Worm (Caenorhabditis elegans) whole organism, L4/young adult: ENCODE measurements around the gene M02E1.4.
"Not testable (repeated sequence)": the region's sequence is repeated elsewhere in the genome, so short reads cannot be mapped to it uniquely, and the experiment has no call there.

Source experiments
- W03F9.2 ChIP-seq: fragments of 150-350 bp; optimal IDR thresholded peaks from 2 replicates; lab custom pipeline; 2014; ENCODE audit warnings: missing biosample characterization, missing genetic modification characterization
- dao-5 ChIP-seq: sonication (generic microtip); optimal IDR thresholded peaks from 2 replicates; lab custom pipeline; 2016; ENCODE audit warnings: missing genotype, missing genetic modification characterization, moderate library complexity, missing compliant biosample characterization
- him-1 ChIP-seq: sonication (generic microtip); optimal IDR thresholded peaks from 2 replicates; lab custom pipeline; 2016; ENCODE audit warnings: missing genotype, missing genetic modification reagents, missing genetic modification characterization, missing compliant biosample characterization

The M02E1.4 gene

DNA sequence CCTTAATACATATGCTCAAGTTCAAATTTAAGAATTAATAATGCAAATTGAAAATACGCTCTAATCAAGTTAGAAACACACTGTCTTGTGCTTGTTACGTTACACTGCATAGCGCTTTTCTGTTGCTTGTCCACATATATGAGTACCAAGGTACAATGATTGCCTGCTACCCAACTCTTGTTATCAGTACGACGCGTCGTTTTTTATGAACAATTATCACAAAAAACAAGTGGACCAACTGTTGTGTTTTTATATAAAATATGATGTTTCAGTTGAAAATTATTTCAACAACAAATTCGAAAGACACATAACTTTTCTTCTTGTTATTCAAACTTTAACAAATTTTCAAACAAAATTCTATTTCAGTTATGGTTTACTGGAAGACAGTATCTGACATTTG, at the start of gene M02E1.4:
Gene M02E1.4 (plus strand): TSS at position 367 of the 400 bp plus-strand sequence.
- TF ChIP-seq dao-5 (tag; lab: Kevin White, UChicago) = no peak
- no peak for TF ChIP-seq W03F9.2
- TF ChIP-seq him-1 = no peak

DNA sequence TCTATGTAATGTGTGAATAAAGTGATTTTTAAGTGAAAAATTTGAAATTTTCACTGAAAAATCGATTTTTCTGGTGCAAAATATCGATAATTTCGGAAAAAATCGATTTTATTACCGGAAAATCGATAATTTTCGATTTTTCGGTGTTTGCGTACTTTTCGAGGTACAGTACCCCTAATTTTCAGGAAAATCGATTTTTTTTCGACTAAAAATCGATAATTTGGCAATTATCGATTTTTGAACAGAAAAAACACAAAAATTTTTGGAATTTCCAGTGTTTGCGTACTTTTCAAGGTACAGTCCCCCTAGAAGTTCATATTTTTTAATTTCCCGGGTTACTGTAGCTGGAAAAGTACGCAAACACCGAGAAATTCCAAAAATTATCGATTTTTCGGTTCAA, 41.6 kb upstream of the M02E1.4 start:
- TF ChIP-seq dao-5 (tag; lab: Kevin White, UChicago) = no peak
- TF ChIP-seq W03F9.2 = no peak
- no peak for TF ChIP-seq him-1

DNA sequence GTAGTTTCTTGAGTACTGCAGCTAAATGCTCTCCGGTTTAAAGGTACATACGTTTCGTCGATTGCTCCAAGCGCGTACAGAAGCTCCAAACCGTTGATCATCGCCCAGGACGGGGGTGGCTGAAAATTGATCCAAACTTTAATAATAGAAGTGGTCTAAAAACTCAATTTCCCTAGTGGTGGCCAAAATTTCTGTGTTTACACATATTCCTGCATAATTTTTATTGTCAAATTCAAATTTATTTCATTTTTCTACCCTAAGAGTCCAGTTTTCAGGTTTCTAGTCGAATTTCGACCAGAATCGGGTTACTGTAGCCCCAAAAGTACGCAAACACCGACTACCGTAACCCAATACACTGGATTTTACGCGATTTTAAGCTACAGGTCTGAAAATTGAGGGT, 39.2 kb upstream of the M02E1.4 start, which contains the start of gene Y108F1.5:
Gene Y108F1.5 (minus strand): TSS at position 101 of the 400 bp plus-strand sequence.
- TF ChIP-seq him-1; W03F9.2; dao-5 (tag; lab: Kevin White, UChicago): not testable (repeated sequence)

- TF ChIP-seq W03F9.2; him-1; dao-5 (tag; lab: Kevin White, UChicago): not testable (repeated sequence)
Measured at ce11 chrX:286116-286515, 27.0 kb upstream of the M02E1.4 start, which contains the start of gene Y47C4A.1. Gene Y47C4A.1, minus strand, starts transcription at chrX:286216.

DNA sequence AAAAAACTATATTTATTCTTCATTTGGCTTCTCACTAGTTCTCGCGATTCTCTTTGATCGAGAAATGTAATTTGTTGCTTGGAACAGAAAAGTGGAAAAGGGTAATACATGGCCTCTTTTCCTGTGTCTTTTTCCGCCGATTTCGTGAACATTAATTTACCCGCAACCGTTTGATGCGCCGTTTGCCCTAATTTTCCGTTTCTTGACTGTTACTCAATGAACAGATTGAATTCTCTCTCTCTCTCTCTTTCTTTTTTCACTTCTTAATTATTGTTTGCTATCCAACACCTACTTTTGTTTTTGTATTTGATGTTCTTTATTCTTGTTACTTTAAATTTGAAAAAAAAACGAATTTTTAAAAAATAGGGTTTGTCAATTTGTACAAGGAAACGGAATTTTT, 17.3 kb upstream of the M02E1.4 start:
- TF ChIP-seq W03F9.2 = no peak
- no peak for TF ChIP-seq him-1
- no peak for TF ChIP-seq dao-5 (tag; lab: Kevin White, UChicago)

DNA sequence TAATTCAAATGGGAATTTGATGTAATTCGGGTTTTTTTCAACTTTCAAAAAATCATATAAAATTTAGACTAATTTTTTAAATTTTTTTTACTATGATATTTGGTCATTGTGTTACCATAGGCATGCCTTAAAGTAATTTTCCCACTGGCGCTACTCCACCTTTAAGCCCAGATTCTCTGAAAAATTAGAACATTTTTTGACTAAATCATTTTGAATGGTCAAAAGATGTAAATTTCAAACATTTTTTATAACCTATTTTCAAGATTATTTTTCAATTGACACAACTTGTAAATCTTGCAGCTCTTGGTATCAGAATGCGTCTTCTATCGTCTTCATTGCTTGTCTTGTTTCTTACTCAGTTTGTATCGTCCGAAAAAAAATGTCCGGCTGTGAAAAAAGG, 16.1 kb upstream of the M02E1.4 start, which contains the start of gene R57.2:
Gene R57.2 (plus strand): TSS at position 301 of the 400 bp plus-strand sequence.
- TF ChIP-seq dao-5 (tag; lab: Kevin White, UChicago) (no peak), him-1 (no peak), W03F9.2 (no peak)

- TF ChIP-seq dao-5 (tag; lab: Kevin White, UChicago) = no peak
- TF ChIP-seq him-1 = no peak
- no peak for TF ChIP-seq W03F9.2
Measured at ce11 chrX:299090-299489, 14.0 kb upstream of the M02E1.4 start.

DNA sequence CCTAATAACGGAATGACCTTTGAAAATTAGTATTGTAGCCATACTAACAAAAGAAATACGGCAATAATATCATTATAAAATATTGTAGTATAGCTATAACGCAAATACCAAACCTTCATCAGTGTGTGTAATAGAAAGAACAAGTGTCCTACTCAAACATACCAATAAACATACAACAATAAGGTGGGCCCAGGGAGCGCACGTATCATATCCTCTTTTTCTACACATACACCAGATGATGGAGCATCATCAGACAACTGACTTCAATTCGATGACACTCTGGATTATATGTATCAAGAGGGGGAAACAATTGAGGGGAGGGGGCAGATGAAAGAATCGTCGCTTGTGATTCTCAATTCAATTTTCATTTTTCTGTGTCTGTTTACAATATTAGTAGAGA, 12.8 kb upstream of the M02E1.4 start:
- TF ChIP-seq him-1 (no peak), dao-5 (tag; lab: Kevin White, UChicago) (no peak), W03F9.2 (no peak)

- no peak for TF ChIP-seq dao-5 (tag; lab: Kevin White, UChicago)
- no peak for TF ChIP-seq him-1
- TF ChIP-seq W03F9.2 = no peak
Measured at ce11 chrX:301530-301929, 11.5 kb upstream of the M02E1.4 start, which contains the start of gene gcp-2.1. Gene gcp-2.1, plus strand, starts transcription at chrX:301830.

DNA sequence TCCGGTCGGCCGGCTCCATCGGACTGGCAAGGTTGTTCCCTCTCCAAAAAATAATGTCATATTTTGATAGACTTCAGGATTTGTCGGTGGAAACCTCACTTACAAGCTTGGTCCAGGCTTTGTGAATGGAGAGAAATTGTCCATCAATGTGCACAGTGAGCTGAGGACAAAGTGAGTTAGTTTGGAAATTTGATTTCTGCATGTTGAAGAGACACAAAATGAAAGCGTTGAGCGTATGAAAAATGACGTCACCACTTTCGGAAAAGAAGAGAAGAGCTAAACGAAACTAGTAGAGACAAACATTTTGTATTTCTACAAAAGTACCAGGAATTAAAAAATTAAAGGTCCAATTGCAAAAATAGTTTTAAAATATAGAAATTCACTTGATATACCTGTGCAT, 8.0 kb upstream of the M02E1.4 start:
- TF ChIP-seq him-1 = no peak

DNA sequence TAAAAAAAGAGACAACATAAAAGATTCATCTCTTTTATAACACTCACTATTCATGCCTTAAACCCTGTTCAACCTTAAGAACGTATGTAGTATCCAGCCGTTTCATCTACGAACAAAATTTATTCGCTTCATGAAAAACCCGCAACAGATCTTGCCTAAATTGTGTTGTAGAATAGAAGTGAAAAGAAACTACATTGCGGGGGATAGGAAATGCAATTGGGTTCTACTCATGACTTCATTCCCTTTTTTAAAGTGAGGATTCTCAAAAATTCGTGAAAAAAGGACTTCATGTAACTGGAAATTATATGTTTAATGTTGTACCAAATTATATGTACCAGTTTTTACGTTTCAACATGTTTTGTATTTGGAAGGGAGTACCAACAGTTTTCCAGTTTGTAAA, 4.0 kb upstream of the M02E1.4 start:
- TF ChIP-seq W03F9.2 = no peak
- no peak for TF ChIP-seq dao-5 (tag; lab: Kevin White, UChicago)
- TF ChIP-seq him-1 = no peak

DNA sequence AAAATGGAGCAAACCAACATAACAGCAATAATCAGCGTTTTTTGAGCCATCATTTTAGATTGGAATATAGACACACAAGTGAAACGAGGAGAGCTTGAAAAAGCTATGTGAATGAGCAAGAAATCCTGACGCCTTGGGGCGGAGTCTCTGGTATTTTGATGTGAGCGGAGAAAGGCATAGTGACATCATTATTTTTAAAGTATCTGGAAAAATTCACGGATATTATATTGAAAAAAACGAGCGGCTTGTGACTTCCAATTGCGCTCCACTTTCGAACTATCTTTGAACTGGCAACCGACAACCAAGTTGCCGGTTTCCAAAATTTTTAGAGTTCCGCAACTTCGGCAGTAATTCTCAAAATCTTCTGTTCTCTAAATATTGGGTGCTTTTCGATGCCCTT, 1.9 kb upstream of the M02E1.4 start, which contains the start of gene nlp-64:
Gene nlp-64 (minus strand): TSS at position 101 of the 400 bp plus-strand sequence.
- no peak for TF ChIP-seq him-1
- TF ChIP-seq dao-5 (tag; lab: Kevin White, UChicago) = no peak
- TF ChIP-seq W03F9.2 = no peak

DNA sequence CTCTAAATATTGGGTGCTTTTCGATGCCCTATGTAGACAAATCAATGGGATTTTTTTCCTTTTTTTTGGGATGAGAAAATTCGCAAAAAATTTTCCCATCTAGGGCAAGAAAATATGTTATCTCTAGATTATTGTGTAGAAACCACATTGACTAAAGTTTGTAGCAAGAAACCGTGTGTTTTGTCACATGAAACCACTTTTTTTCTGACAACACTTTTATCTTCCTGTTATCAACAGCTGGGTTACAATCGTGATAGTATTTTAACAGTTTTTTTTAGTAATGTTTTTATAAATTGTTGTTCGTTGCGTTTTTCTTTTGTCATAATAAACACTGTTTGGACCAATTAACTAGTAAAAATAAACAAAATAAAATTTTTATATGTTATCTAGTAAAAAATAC, 836 bp upstream of the M02E1.4 start:
- TF ChIP-seq dao-5 (tag; lab: Kevin White, UChicago) (no peak), W03F9.2 (no peak), him-1 (no peak)

DNA sequence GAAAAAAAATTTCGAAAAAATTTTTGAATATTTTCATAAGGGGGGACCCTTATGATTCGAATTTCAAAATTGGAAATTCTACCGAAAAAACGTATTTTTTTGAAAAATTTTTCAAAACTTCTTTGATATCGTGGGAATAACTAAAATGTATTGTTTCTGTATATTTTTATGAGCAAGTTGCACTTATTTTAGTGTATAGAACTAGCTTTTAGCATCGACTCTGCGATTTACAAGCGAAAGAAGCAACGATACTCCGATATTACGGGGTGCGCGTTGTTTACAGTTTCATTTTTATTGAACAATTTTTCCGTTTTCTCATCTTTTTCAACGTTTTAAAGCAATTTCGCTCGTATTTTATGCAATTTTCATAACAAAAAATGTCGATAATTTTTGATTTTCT, 9.1 kb downstream of the M02E1.4 start, which contains the start of gene M02E1.3:
Gene M02E1.3 (plus strand): TSS at position 301 of the 400 bp plus-strand sequence.
- TF ChIP-seq dao-5 (tag; lab: Kevin White, UChicago); W03F9.2; him-1: not testable (repeated sequence)

DNA sequence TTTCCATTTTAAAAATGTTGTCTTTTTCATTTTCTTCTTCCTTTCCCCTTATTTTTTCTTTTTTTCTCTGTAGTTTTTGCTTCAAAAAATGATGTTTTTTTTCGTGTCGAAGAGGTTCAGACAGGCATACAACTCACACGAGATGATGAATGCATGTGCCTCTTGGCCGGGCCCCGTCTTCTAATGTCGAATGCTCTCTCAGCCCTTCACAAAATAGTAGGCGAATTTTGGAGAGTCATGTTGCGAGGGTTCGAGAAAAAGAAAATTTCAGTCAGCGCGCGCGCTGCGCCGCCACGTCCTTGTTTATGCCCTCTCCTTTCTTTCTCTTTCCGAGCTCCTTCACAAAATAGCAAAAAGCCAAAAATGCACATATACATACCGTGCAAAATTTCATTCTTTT, 10.9 kb downstream of the M02E1.4 start:
- no peak for TF ChIP-seq dao-5 (tag; lab: Kevin White, UChicago)
- peak; percentile 43 for TF ChIP-seq him-1
- TF ChIP-seq W03F9.2 = peak; percentile 45

DNA sequence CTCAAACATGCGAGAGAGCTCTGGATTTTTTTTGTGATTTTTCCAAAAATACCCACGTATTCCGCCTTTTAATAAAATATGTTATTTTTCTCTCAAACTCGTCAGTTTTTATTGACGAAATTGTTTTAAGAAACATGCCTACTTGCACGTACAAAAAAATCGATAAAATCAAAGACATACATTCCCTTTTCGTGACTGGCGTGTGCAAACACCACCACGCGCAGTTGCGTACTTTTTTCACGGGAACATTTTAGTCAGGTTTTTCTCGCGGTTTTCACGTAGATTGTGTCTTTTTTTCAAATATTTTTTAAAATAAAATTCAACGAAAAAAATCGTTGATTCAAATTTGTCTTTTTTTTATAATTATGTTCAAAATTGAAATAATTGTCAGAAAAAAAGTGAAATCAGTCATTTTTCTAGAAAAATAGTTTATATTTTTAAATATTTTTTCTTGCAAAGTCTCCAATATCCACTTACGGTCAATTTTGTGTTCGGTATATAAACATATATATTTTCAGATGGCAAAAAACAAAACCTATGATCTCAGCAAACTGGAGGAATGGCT, 12.6 kb downstream of the M02E1.4 start, which contains the start of gene M02E1.1:
Gene M02E1.1 (plus strand): TSS at position 515 of the 565 bp plus-strand sequence.
- peak; percentile 53 for TF ChIP-seq W03F9.2
- TF ChIP-seq dao-5 (tag; lab: Kevin White, UChicago) = no peak
